Worm (Caenorhabditis elegans): ENCODE results near the gene F29A7.8.

ce11 chrII:2707872-2708271, 50.0 kb downstream of the F29A7.8 start, which contains the start of gene Y47G7B.2:
- TF ChIP-seq flt-1 (GFP tag; IDR thresholded peaks at IDR 0.05) (no peak), T22C8.4 (GFP tag; IDR thresholded peaks at IDR 0.05) (no peak), ztf-23 (GFP tag; IDR thresholded peaks at IDR 0.05) (no peak), ref-1 (GFP tag; conservative IDR thresholded peaks at IDR 0.05) (no peak), med-1 (GFP tag; optimal IDR thresholded peaks at IDR 0.05; ENCODE audit: insufficient read depth) (no peak), klf-2 (GFP tag; conservative IDR thresholded peaks at IDR 0.05) (no peak), tab-1 (GFP tag; IDR thresholded peaks at IDR 0.05) (no peak), cog-1 (tag; optimal IDR thresholded peaks at IDR 0.05) (no peak), ztf-29 (GFP tag; IDR thresholded peaks at IDR 0.05) (no peak)

Data from whole organism, midembryonic.